Worm (Caenorhabditis elegans): Measurements from ENCODE around the gene M163.5.

DNA sequence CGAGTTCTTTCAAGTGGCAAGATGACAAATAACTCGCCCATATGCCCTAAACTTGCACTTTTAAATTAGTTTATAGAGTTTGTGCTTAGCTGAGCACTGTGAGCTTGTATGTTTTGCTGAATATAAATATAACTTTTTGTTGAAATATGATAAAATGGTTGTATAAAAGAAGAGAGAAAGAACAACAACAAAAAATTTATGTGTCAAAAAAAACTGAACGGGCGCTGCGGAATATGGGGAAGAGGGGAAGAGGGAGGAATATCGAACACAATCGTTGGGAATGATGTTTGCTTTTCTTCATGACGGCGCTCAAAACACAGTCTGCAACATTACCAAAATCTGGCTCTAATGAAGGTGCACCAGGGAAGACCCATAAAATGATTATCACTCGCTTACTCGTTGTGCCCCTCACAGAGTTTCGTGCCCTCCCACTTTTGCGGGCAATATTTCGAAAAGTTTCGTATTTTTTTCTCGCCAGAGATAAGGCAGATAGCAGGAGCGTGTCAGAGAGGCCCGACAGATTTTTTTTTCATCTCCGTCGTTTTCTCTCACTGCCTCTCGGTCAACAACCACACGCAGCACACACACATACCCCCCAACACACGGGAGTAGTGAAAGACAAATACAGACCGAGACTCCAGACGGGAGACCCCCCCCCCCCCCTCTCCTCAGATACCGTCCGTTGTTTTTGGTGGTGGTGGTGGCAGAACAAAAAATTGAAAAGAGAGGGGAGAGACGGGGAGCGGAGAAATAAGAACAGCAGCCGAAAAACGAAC is 31.9 kb downstream of the M163.5 start:
- TF ChIP-seq W03F9.2 (tag; optimal IDR thresholded peaks at IDR 0.05) (no peak), him-1 (tag; optimal IDR thresholded peaks at IDR 0.05) (no peak)

Measured in whole organism, L4/young adult.